Worm (Caenorhabditis elegans) whole organism, L4 larva: ENCODE measurements around the gene F40G9.8.

Source experiments
- Y105C5A.15 ChIP-seq: fragments of 200-800 bp; sonication (Bioruptor generic); IDR thresholded peaks from 2 replicates; pipeline ENCODE4 v1.3.6; 2022; ENCODE audit warnings: missing genetic modification characterization, missing compliant biosample characterization
- Y48G9A.11 ChIP-seq: fragments of 200-800 bp; sonication (Bioruptor generic); IDR thresholded peaks from 2 replicates; pipeline ENCODE4 v1.3.6; 2022; ENCODE audit warnings: missing genetic modification reagents, missing genetic modification characterization, missing compliant biosample characterization
- Y5F2A.4 ChIP-seq: fragments of 200-800 bp; sonication (Bioruptor generic); optimal IDR thresholded peaks from 2 replicates; lab custom pipeline; 2018; ENCODE audit warnings: mild to moderate bottlenecking, missing genetic modification characterization, missing compliant biosample characterization
- Y75B8A.6 ChIP-seq: fragments of 200-800 bp; sonication (Bioruptor generic); IDR thresholded peaks from 2 replicates; pipeline ENCODE4 v1.3.6; 2022; ENCODE audit warnings: missing genetic modification reagents, missing genetic modification characterization, missing compliant biosample characterization
- ZK337.2 ChIP-seq: fragments of 200-800 bp; sonication (Bioruptor generic); IDR thresholded peaks from 2 replicates; pipeline ENCODE4 v1.3.6; 2022; ENCODE audit warnings: missing genetic modification reagents, missing genetic modification characterization, missing compliant biosample characterization
- ZK546.5 ChIP-seq, 2 experiments: sonication (generic microtip); optimal IDR thresholded peaks; 2 replicates each; lab custom pipeline; 2017; ENCODE audit warnings: missing biosample characterization in 2 of 2, missing genetic modification characterization in 2 of 2
- ama-1 ChIP-seq: fragments of 150-350 bp; optimal IDR thresholded peaks from 2 replicates; lab custom pipeline; 2014; ENCODE audit warnings: inconsistent platforms, mixed read lengths
- ceh-20 ChIP-seq: fragments of 200-800 bp; sonication (Bioruptor generic); IDR thresholded peaks from 2 replicates; pipeline ENCODE4 v1.3.6; 2022; ENCODE audit warnings: missing genetic modification reagents, missing genetic modification characterization, missing compliant biosample characterization
- ceh-28 ChIP-seq: fragments of 150-350 bp; optimal IDR thresholded peaks from 2 replicates; lab custom pipeline; 2014; ENCODE audit warnings: missing biosample characterization, missing genetic modification reagents, missing genetic modification characterization
- ces-1 ChIP-seq: fragments of 150-350 bp; sonication (generic microtip); optimal IDR thresholded peaks from 4 replicates; lab custom pipeline; 2014; ENCODE audit warnings: missing biosample characterization, missing genetic modification reagents, missing genetic modification characterization
- ctbp-1 ChIP-seq: fragments of 200-800 bp; sonication (Bioruptor generic); IDR thresholded peaks from 2 replicates; pipeline ENCODE4 v1.3.6; 2022; ENCODE audit warnings: missing genetic modification reagents, missing genetic modification characterization, missing compliant biosample characterization
- daf-16 ChIP-seq, 3 experiments: sonication (generic microtip); optimal IDR thresholded peaks; 2 replicates each; lab custom pipeline; 2016 to 2017; ENCODE audit warnings: missing genetic modification characterization in 3 of 3, missing genetic modification reagents in 3 of 3, mild to moderate bottlenecking in 2 of 3, missing compliant biosample characterization in 2 of 3, missing biosample characterization in 1 of 3, moderate library complexity in 1 of 3
- daf-19 ChIP-seq: fragments of 200-800 bp; sonication (Bioruptor generic); conservative IDR thresholded peaks from 2 replicates; pipeline ENCODE4 v1.3.6; 2022; ENCODE audit warnings: missing genetic modification characterization, missing compliant biosample characterization
- daf-8 ChIP-seq: fragments of 200-800 bp; sonication (Bioruptor generic); IDR thresholded peaks from 2 replicates; pipeline ENCODE4 v1.3.6; 2022; ENCODE audit warnings: missing genetic modification characterization, missing compliant biosample characterization
- dmd-6 ChIP-seq: fragments of 200-800 bp; sonication (Bioruptor generic); IDR thresholded peaks from 2 replicates; pipeline ENCODE4 v1.3.6; 2022; ENCODE audit warnings: missing genetic modification reagents, missing genetic modification characterization, missing compliant biosample characterization
- duxl-1 ChIP-seq: sonication (generic microtip); optimal IDR thresholded peaks from 2 replicates; lab custom pipeline; 2016; ENCODE audit warnings: mild to moderate bottlenecking, missing genetic modification characterization, moderate library complexity, missing compliant biosample characterization; ENCODE audit not compliant: poor library complexity
- egl-27 ChIP-seq: sonication (generic microtip); optimal IDR thresholded peaks from 3 replicates; lab custom pipeline; 2017; ENCODE audit warnings: missing biosample characterization, missing genetic modification reagents, missing genetic modification characterization
- egl-43 ChIP-seq: fragments of 200-800 bp; sonication (Bioruptor generic); IDR thresholded peaks from 2 replicates; pipeline ENCODE4 v1.3.6; 2022; ENCODE audit warnings: missing genetic modification reagents, missing genetic modification characterization, missing compliant biosample characterization
- fos-1 ChIP-seq: fragments of 150-350 bp; optimal IDR thresholded peaks from 2 replicates; lab custom pipeline; 2014; ENCODE audit warnings: missing biosample characterization, missing genetic modification characterization
- gei-8 ChIP-seq: fragments of 200-800 bp; sonication (Bioruptor generic); optimal IDR thresholded peaks from 2 replicates; lab custom pipeline; 2018; ENCODE audit warnings: mild to moderate bottlenecking, missing genetic modification characterization, missing compliant biosample characterization
- hif-1 ChIP-seq, 2 experiments: sonication (generic microtip); optimal IDR thresholded peaks; 2 replicates each; lab custom pipeline; 2016 to 2017; ENCODE audit warnings: missing compliant biosample characterization in 2 of 2, missing genetic modification characterization in 2 of 2, missing genetic modification reagents in 2 of 2, missing genotype in 2 of 2, mild to moderate bottlenecking in 1 of 2
- hlh-11 ChIP-seq: fragments of 200-800 bp; sonication (Bioruptor generic); optimal IDR thresholded peaks from 2 replicates; lab custom pipeline; 2018; ENCODE audit warnings: mild to moderate bottlenecking, missing genetic modification characterization, missing compliant biosample characterization
- hmg-1.1 ChIP-seq: fragments of 200-800 bp; sonication (Bioruptor generic); IDR thresholded peaks from 2 replicates; pipeline ENCODE4 v1.3.6; 2022; ENCODE audit warnings: missing genetic modification reagents, missing genetic modification characterization, missing compliant biosample characterization
- jun-1 ChIP-seq: fragments of 150-350 bp; optimal IDR thresholded peaks from 2 replicates; lab custom pipeline; 2014; ENCODE audit warnings: missing biosample characterization, missing genetic modification reagents, missing genetic modification characterization
- lim-7 ChIP-seq: fragments of 200-800 bp; sonication (Bioruptor generic); IDR thresholded peaks from 2 replicates; pipeline ENCODE4 v1.3.6; 2022; ENCODE audit warnings: missing genetic modification characterization, missing compliant biosample characterization
- lin-29 ChIP-seq: fragments of 200-800 bp; sonication (Bioruptor generic); IDR thresholded peaks from 2 replicates; pipeline ENCODE4 v1.3.6; 2022; ENCODE audit warnings: missing genetic modification reagents, missing genetic modification characterization, missing compliant biosample characterization
- lin-39 ChIP-seq: fragments of 150-350 bp; optimal IDR thresholded peaks from 2 replicates; lab custom pipeline; 2014; ENCODE audit warnings: missing biosample characterization, missing genetic modification reagents, missing genetic modification characterization
- madf-9 ChIP-seq: fragments of 200-800 bp; sonication (Bioruptor generic); conservative IDR thresholded peaks from 2 replicates; pipeline ENCODE4 v1.3.6; 2022; ENCODE audit warnings: missing genetic modification reagents, missing genetic modification characterization, missing compliant biosample characterization
- mdl-1 ChIP-seq, 2 experiments: fragments of 150-350 bp in 1 of 2; sonication (generic microtip) in 1 of 2; optimal IDR thresholded peaks; 2 replicates each; lab custom pipeline; 2014 to 2017; ENCODE audit warnings: missing biosample characterization in 2 of 2, missing genetic modification characterization in 2 of 2
- mes-2 ChIP-seq: sonication (generic microtip); optimal IDR thresholded peaks from 2 replicates; lab custom pipeline; 2016; ENCODE audit warnings: missing genotype, mild to moderate bottlenecking, missing genetic modification characterization, missing compliant biosample characterization; ENCODE audit not compliant: poor library complexity, severe bottlenecking
- mxl-2 ChIP-seq: fragments of 200-800 bp; sonication (Bioruptor generic); conservative IDR thresholded peaks from 2 replicates; pipeline ENCODE4 v1.3.6; 2022; ENCODE audit warnings: missing genetic modification reagents, missing genetic modification characterization, missing compliant biosample characterization
- nhr-10 ChIP-seq: fragments of 150-350 bp; optimal IDR thresholded peaks from 2 replicates; lab custom pipeline; 2014; ENCODE audit warnings: missing biosample characterization, missing genetic modification characterization
- nhr-111 ChIP-seq: fragments of 200-800 bp; sonication (Bioruptor generic); optimal IDR thresholded peaks from 2 replicates; lab custom pipeline; 2018; ENCODE audit warnings: mild to moderate bottlenecking, missing genetic modification characterization, missing compliant biosample characterization
- nhr-237 ChIP-seq: sonication (generic microtip); optimal IDR thresholded peaks from 2 replicates; lab custom pipeline; 2017; ENCODE audit warnings: missing biosample characterization, missing genetic modification characterization
- nhr-28 ChIP-seq: fragments of 150-350 bp; optimal IDR thresholded peaks from 2 replicates; lab custom pipeline; 2014; ENCODE audit warnings: missing biosample characterization, missing genetic modification characterization
- nhr-48 ChIP-seq: sonication (generic microtip); optimal IDR thresholded peaks from 2 replicates; lab custom pipeline; 2016; ENCODE audit warnings: mild to moderate bottlenecking, missing genetic modification characterization, missing compliant biosample characterization
- nhr-77 ChIP-seq: fragments of 150-350 bp; optimal IDR thresholded peaks from 2 replicates; lab custom pipeline; 2014; ENCODE audit warnings: missing biosample characterization, missing genetic modification characterization
- pha-4 ChIP-seq, 2 experiments: fragments of 150-350 bp in 1 of 2; fragments of 200-800 bp in 1 of 2; sonication (Bioruptor generic) in 1 of 2; IDR thresholded peaks in 1 of 2; optimal IDR thresholded peaks in 1 of 2; 2 replicates each; pipeline versions ENCODE4 v1.3.6 to Lab custom; 2014 to 2022; ENCODE audit warnings: missing genetic modification characterization in 2 of 2, missing genetic modification reagents in 2 of 2, missing biosample characterization in 1 of 2, missing compliant biosample characterization in 1 of 2
- pqm-1 ChIP-seq: sonication (generic microtip); optimal IDR thresholded peaks from 2 replicates; lab custom pipeline; 2017; ENCODE audit warnings: missing biosample characterization, missing genetic modification characterization
- rbr-2 ChIP-seq: sonication (generic microtip); optimal IDR thresholded peaks from 2 replicates; lab custom pipeline; 2016; ENCODE audit warnings: missing genotype, missing genetic modification characterization, missing compliant biosample characterization
- saeg-2 ChIP-seq: fragments of 200-800 bp; sonication (Bioruptor generic); IDR thresholded peaks from 2 replicates; pipeline ENCODE4 v1.3.6; 2022; ENCODE audit warnings: missing genetic modification reagents, missing genetic modification characterization, missing compliant biosample characterization
- sdz-12 ChIP-seq: fragments of 200-800 bp; sonication (Bioruptor generic); optimal IDR thresholded peaks from 2 replicates; lab custom pipeline; 2018; ENCODE audit warnings: mild to moderate bottlenecking, missing genetic modification characterization, missing compliant biosample characterization
- set-16 ChIP-seq: fragments of 200-800 bp; sonication (Bioruptor generic); IDR thresholded peaks from 2 replicates; pipeline ENCODE4 v1.3.6; 2022; ENCODE audit warnings: missing genetic modification reagents, missing genetic modification characterization, missing compliant biosample characterization
- snpc-1.2 ChIP-seq: fragments of 200-800 bp; sonication (Bioruptor generic); IDR thresholded peaks from 2 replicates; pipeline ENCODE4 v1.3.6; 2022; ENCODE audit warnings: missing genetic modification reagents, missing genetic modification characterization, missing compliant biosample characterization
- snpc-4 ChIP-seq: fragments of 150-350 bp; optimal IDR thresholded peaks from 2 replicates; lab custom pipeline; 2014; ENCODE audit warnings: missing biosample characterization, missing genetic modification characterization
- spr-3 ChIP-seq: fragments of 200-800 bp; sonication (Bioruptor generic); optimal IDR thresholded peaks from 2 replicates; lab custom pipeline; 2018; ENCODE audit warnings: mild to moderate bottlenecking, missing genetic modification characterization, missing compliant biosample characterization
- tra-1 ChIP-seq: fragments of 200-800 bp; sonication (Bioruptor generic); IDR thresholded peaks from 2 replicates; pipeline ENCODE4 v1.3.6; 2022; ENCODE audit warnings: missing genetic modification reagents, missing genetic modification characterization, missing compliant biosample characterization
- unc-130 ChIP-seq: sonication (generic microtip); optimal IDR thresholded peaks from 2 replicates; lab custom pipeline; 2016; ENCODE audit warnings: missing genetic modification reagents, missing genetic modification characterization, missing compliant biosample characterization
- zag-1 ChIP-seq: fragments of 150-350 bp; optimal IDR thresholded peaks from 2 replicates; lab custom pipeline; 2014; ENCODE audit warnings: missing biosample characterization, missing genetic modification characterization
- zfp-2 ChIP-seq: sonication (generic microtip); optimal IDR thresholded peaks from 2 replicates; lab custom pipeline; 2016; ENCODE audit warnings: mild to moderate bottlenecking, missing genetic modification characterization, missing compliant biosample characterization
- ztf-11 ChIP-seq: fragments of 150-350 bp; optimal IDR thresholded peaks from 2 replicates; lab custom pipeline; 2014; ENCODE audit warnings: missing biosample characterization, missing genetic modification characterization

The F40G9.8 gene

ce11 chrIII:131627-132026, 33.0 kb downstream of the F40G9.8 start (continued):
- TF ChIP-seq ZK337.2 (GFP tag; lab: Robert Waterston, UW) (no peak), saeg-2 (no peak), daf-8 (GFP tag; lab: Robert Waterston, UW) (no peak), mes-2 (tag; lab: Kevin White, UChicago) (peak; percentile 74), rbr-2 (peak; percentile 62), fos-1 (tag; lab: Kevin White, UChicago) (no peak), nhr-111 (GFP tag; lab: Kevin White, UChicago) (no peak), hmg-1.1 (GFP tag; lab: Robert Waterston, UW) (peak; percentile 26; the same call in 1 of the 2 replicates), ces-1 (GFP tag; lab: Kevin White, UChicago) (peak; percentile 6), snpc-1.2 (GFP tag; lab: Robert Waterston, UW) (no peak), nhr-28 (tag; lab: Kevin White, UChicago) (peak; percentile 50), ZK546.5 (tag; optimal IDR thresholded peaks at IDR 0.05; lab: Kevin White, UChicago) (no peak), jun-1 (tag; lab: Kevin White, UChicago) (no peak), Y75B8A.6 (GFP tag; lab: Robert Waterston, UW) (no peak), ama-1 (lab: Kevin White, UChicago) (no peak), unc-130 (no peak), Y5F2A.4 (GFP tag; lab: Kevin White, UChicago) (no peak), snpc-4 (tag; lab: Kevin White, UChicago) (no peak), egl-43 (no peak), zag-1 (no peak), egl-27 (tag; lab: Kevin White, UChicago) (no peak), spr-3 (GFP tag; lab: Kevin White, UChicago) (no peak), lin-29 (GFP tag; lab: Robert Waterston, UW) (no peak), lim-7 (GFP tag; lab: Robert Waterston, UW) (no peak), ceh-20 (GFP tag; lab: Robert Waterston, UW) (no peak), duxl-1 (tag; lab: Kevin White, UChicago) (no peak), nhr-48 (tag; lab: Kevin White, UChicago) (no peak), zfp-2 (no peak), nhr-10 (tag; lab: Kevin White, UChicago) (no peak), ceh-28 (tag; lab: Kevin White, UChicago) (no peak), Y48G9A.11 (GFP tag; lab: Robert Waterston, UW) (no peak), nhr-237 (tag; lab: Kevin White, UChicago) (no peak), tra-1 (GFP tag; lab: Robert Waterston, UW) (no peak), Y105C5A.15 (no peak), nhr-77 (tag; lab: Kevin White, UChicago) (peak; percentile 8), lin-39 (tag; lab: Kevin White, UChicago) (no peak), dmd-6 (GFP tag; lab: Robert Waterston, UW) (no peak), hif-1 (tag; optimal IDR thresholded peaks at IDR 0.05; lab: Kevin White, UChicago) (no peak), daf-16 (GFP tag; optimal IDR thresholded peaks at IDR 0.05; lab: Kevin White, UChicago) (no peak), daf-16 (tag; optimal IDR thresholded peaks at IDR 0.05; lab: Kevin White, UChicago) (peak; percentile 63), madf-9 (GFP tag; lab: Robert Waterston, UW) (no peak), sdz-12 (GFP tag; lab: Kevin White, UChicago) (no peak), hlh-11 (tag; lab: Kevin White, UChicago) (peak; percentile 10), gei-8 (GFP tag; lab: Kevin White, UChicago) (no peak), ztf-11 (no peak), pha-4 (GFP tag; IDR thresholded peaks at IDR 0.05; lab: Robert Waterston, UW) (no peak), pha-4 (tag; optimal IDR thresholded peaks at IDR 0.05; lab: Kevin White, UChicago) (no peak), ctbp-1 (no peak), mxl-2 (GFP tag; lab: Robert Waterston, UW) (no peak), pqm-1 (tag; lab: Kevin White, UChicago) (no peak), set-16 (GFP tag; lab: Robert Waterston, UW) (no peak), mdl-1 (tag; optimal IDR thresholded peaks at IDR 0.05; lab: Kevin White, UChicago) (no peak), daf-19 (no peak)
